Worm (Caenorhabditis elegans) whole organism, young adult: Measurements from ENCODE around the gene nac-2.
A peak's percentile ranks its signal among the peaks of the same experiment; 100 is the strongest.

Source experiments
- B0019.2 ChIP-seq: fragments of 200-800 bp; sonication (Bioruptor generic); conservative IDR thresholded peaks from 2 replicates; pipeline ENCODE4 v1.3.6; 2022; ENCODE audit warnings: missing genetic modification reagents, missing genetic modification characterization, missing compliant biosample characterization
- C17E4.6 ChIP-seq: fragments of 200-800 bp; sonication (Bioruptor generic); IDR thresholded peaks from 2 replicates; pipeline ENCODE4 v1.3.6; 2022; ENCODE audit warnings: missing genetic modification reagents, missing genetic modification characterization, missing compliant biosample characterization
- D2030.7 ChIP-seq: fragments of 200-800 bp; sonication (Bioruptor generic); IDR thresholded peaks from 2 replicates; pipeline ENCODE4 v1.3.6; 2022; ENCODE audit warnings: missing genetic modification reagents, missing genetic modification characterization, missing compliant biosample characterization
- F22D6.2 ChIP-seq: sonication (generic microtip); optimal IDR thresholded peaks from 2 replicates; lab custom pipeline; 2016; ENCODE audit warnings: mild to moderate bottlenecking, missing genetic modification characterization, missing compliant biosample characterization
- F39B2.1 ChIP-seq: fragments of 200-800 bp; sonication (Bioruptor generic); IDR thresholded peaks from 2 replicates; pipeline ENCODE4 v1.3.6; 2022; ENCODE audit warnings: missing genetic modification reagents, missing genetic modification characterization, missing compliant biosample characterization
- F49E8.2 ChIP-seq: sonication (generic microtip); optimal IDR thresholded peaks from 3 replicates; lab custom pipeline; 2017; ENCODE audit warnings: missing genetic modification characterization, mild to moderate bottlenecking, missing compliant biosample characterization, antibody characterized with exemption, moderate library complexity; ENCODE audit not compliant: insufficient read depth
- F52B5.7 ChIP-seq: sonication (generic microtip); optimal IDR thresholded peaks from 2 replicates; lab custom pipeline; 2016; ENCODE audit warnings: mild to moderate bottlenecking, missing genetic modification characterization, missing compliant biosample characterization
- F57A8.1 ChIP-seq: fragments of 200-800 bp; sonication (Bioruptor generic); optimal IDR thresholded peaks from 2 replicates; lab custom pipeline; 2018; ENCODE audit warnings: mild to moderate bottlenecking, missing genetic modification characterization, moderate library complexity, missing compliant biosample characterization
- K12H6.12 ChIP-seq: fragments of 200-800 bp; sonication (Bioruptor generic); optimal IDR thresholded peaks from 2 replicates; lab custom pipeline; 2018; ENCODE audit warnings: mild to moderate bottlenecking, missing genetic modification characterization, missing compliant biosample characterization
- T07F8.4 ChIP-seq: sonication (generic microtip); optimal IDR thresholded peaks from 2 replicates; lab custom pipeline; 2016; ENCODE audit warnings: mild to moderate bottlenecking, missing genetic modification characterization, moderate library complexity, missing compliant biosample characterization
- Y53G8AR.9 ChIP-seq: fragments of 200-800 bp; sonication (Bioruptor generic); conservative IDR thresholded peaks from 2 replicates; pipeline ENCODE4 v1.3.6; 2022; ENCODE audit warnings: missing genetic modification reagents, missing genetic modification characterization, missing compliant biosample characterization
- Y67H2A.10 ChIP-seq: fragments of 200-800 bp; sonication (Bioruptor generic); conservative IDR thresholded peaks from 2 replicates; pipeline ENCODE4 v1.3.6; 2022; ENCODE audit warnings: missing genetic modification reagents, missing genetic modification characterization, missing compliant biosample characterization
- Y79H2A.3 ChIP-seq: fragments of 200-800 bp; sonication (Bioruptor generic); conservative IDR thresholded peaks from 2 replicates; pipeline ENCODE4 v1.3.6; 2022; ENCODE audit warnings: missing genetic modification reagents, missing genetic modification characterization, missing compliant biosample characterization
- Y95B8A.8 ChIP-seq: fragments of 200-800 bp; sonication (Bioruptor generic); IDR thresholded peaks from 2 replicates; pipeline ENCODE4 v1.3.6; 2022; ENCODE audit warnings: missing genetic modification reagents, missing genetic modification characterization, missing compliant biosample characterization
- attf-6 ChIP-seq: fragments of 200-800 bp; sonication (Bioruptor generic); IDR thresholded peaks from 2 replicates; pipeline ENCODE4 v1.3.6; 2022; ENCODE audit warnings: missing genetic modification reagents, missing genetic modification characterization, missing compliant biosample characterization
- bed-2 ChIP-seq: fragments of 200-800 bp; sonication (Bioruptor generic); IDR thresholded peaks from 2 replicates; pipeline ENCODE4 v1.3.6; 2022; ENCODE audit warnings: missing genetic modification reagents, missing genetic modification characterization, missing compliant biosample characterization
- ccch-3 ChIP-seq: fragments of 200-800 bp; sonication (Bioruptor generic); optimal IDR thresholded peaks from 2 replicates; lab custom pipeline; 2018; ENCODE audit warnings: mild to moderate bottlenecking, missing genetic modification characterization, missing compliant biosample characterization
- ceh-79 ChIP-seq: sonication (generic microtip); optimal IDR thresholded peaks from 2 replicates; lab custom pipeline; 2017; ENCODE audit warnings: mild to moderate bottlenecking, missing genetic modification characterization, missing compliant biosample characterization
- ceh-91 ChIP-seq: fragments of 200-800 bp; sonication (Bioruptor generic); IDR thresholded peaks from 2 replicates; pipeline ENCODE4 v1.3.6; 2022; ENCODE audit warnings: missing genetic modification reagents, missing genetic modification characterization, missing compliant biosample characterization
- chd-7 ChIP-seq: sonication (generic microtip); optimal IDR thresholded peaks from 2 replicates; lab custom pipeline; 2016; ENCODE audit warnings: mild to moderate bottlenecking, missing genetic modification characterization, moderate library complexity, missing compliant biosample characterization
- die-1 ChIP-seq: sonication (generic microtip); optimal IDR thresholded peaks from 2 replicates; lab custom pipeline; 2016; ENCODE audit warnings: missing genotype, mild to moderate bottlenecking, missing genetic modification characterization, missing compliant biosample characterization
- dpl-1 ChIP-seq: fragments of 150-350 bp; optimal IDR thresholded peaks from 2 replicates; lab custom pipeline; 2014; ENCODE audit warnings: missing biosample characterization, missing genetic modification reagents, missing genetic modification characterization
- efl-1 ChIP-seq: fragments of 150-350 bp; optimal IDR thresholded peaks from 2 replicates; lab custom pipeline; 2014; ENCODE audit warnings: missing biosample characterization, missing genetic modification reagents, missing genetic modification characterization
- egrh-3 ChIP-seq: fragments of 200-800 bp; sonication (Bioruptor generic); IDR thresholded peaks from 2 replicates; pipeline ENCODE4 v1.3.6; 2022; ENCODE audit warnings: missing genetic modification reagents, missing genetic modification characterization, missing compliant biosample characterization
- fkh-3 ChIP-seq: sonication (generic microtip); optimal IDR thresholded peaks from 2 replicates; lab custom pipeline; 2016; ENCODE audit warnings: mild to moderate bottlenecking, missing genetic modification characterization, missing compliant biosample characterization
- gei-17 ChIP-seq: fragments of 200-800 bp; sonication (Bioruptor generic); optimal IDR thresholded peaks from 2 replicates; lab custom pipeline; 2018; ENCODE audit warnings: mild to moderate bottlenecking, missing genetic modification characterization, missing compliant biosample characterization
- hlh-12 ChIP-seq: sonication (generic microtip); optimal IDR thresholded peaks from 2 replicates; lab custom pipeline; 2016; ENCODE audit warnings: missing genetic modification characterization, missing compliant biosample characterization
- hsf-1 ChIP-seq: fragments of 200-800 bp; sonication (Bioruptor generic); IDR thresholded peaks from 2 replicates; pipeline ENCODE4 v1.3.6; 2022; ENCODE audit warnings: missing genetic modification reagents, missing genetic modification characterization, missing compliant biosample characterization
- lin-54 ChIP-seq: fragments of 200-800 bp; sonication (Bioruptor generic); optimal IDR thresholded peaks from 2 replicates; lab custom pipeline; 2018; ENCODE audit warnings: mild to moderate bottlenecking, missing genetic modification characterization, missing compliant biosample characterization
- lir-1 ChIP-seq: fragments of 200-800 bp; sonication (Bioruptor generic); conservative IDR thresholded peaks from 2 replicates; pipeline ENCODE4 v1.3.6; 2022; ENCODE audit warnings: missing genetic modification reagents, missing genetic modification characterization, missing compliant biosample characterization
- madf-3 ChIP-seq: fragments of 200-800 bp; sonication (Bioruptor generic); IDR thresholded peaks from 2 replicates; pipeline ENCODE4 v1.3.6; 2022; ENCODE audit warnings: missing genetic modification reagents, missing genetic modification characterization, missing compliant biosample characterization
- madf-8 ChIP-seq: fragments of 200-800 bp; sonication (Bioruptor generic); conservative IDR thresholded peaks from 2 replicates; pipeline ENCODE4 v1.3.6; 2022; ENCODE audit warnings: missing genetic modification reagents, missing genetic modification characterization, missing compliant biosample characterization
- mcd-1 ChIP-seq: fragments of 200-800 bp; sonication (Bioruptor generic); IDR thresholded peaks from 2 replicates; pipeline ENCODE4 v1.3.6; 2022; ENCODE audit warnings: missing genetic modification reagents, missing genetic modification characterization, missing compliant biosample characterization
- mel-28 ChIP-seq: sonication (generic microtip); optimal IDR thresholded peaks from 2 replicates; lab custom pipeline; 2016; ENCODE audit warnings: borderline replicate concordance, mild to moderate bottlenecking, missing genetic modification characterization, missing compliant biosample characterization
- mxl-1 ChIP-seq: sonication (generic microtip); optimal IDR thresholded peaks from 2 replicates; lab custom pipeline; 2016; ENCODE audit warnings: missing genetic modification characterization, missing compliant biosample characterization
- nfyb-1 ChIP-seq: fragments of 200-800 bp; sonication (Bioruptor generic); IDR thresholded peaks from 2 replicates; pipeline ENCODE4 v1.3.6; 2022; ENCODE audit warnings: missing genetic modification reagents, missing genetic modification characterization, missing compliant biosample characterization
- rcor-1 ChIP-seq: fragments of 200-800 bp; sonication (Bioruptor generic); IDR thresholded peaks from 2 replicates; pipeline ENCODE4 v1.3.6; 2022; ENCODE audit warnings: missing genetic modification reagents, missing genetic modification characterization, missing compliant biosample characterization
- rec-8 ChIP-seq, 2 experiments: sonication (generic microtip); optimal IDR thresholded peaks; 2 replicates each; lab custom pipeline; 2016; ENCODE audit warnings: mild to moderate bottlenecking in 2 of 2, missing genetic modification characterization in 2 of 2, missing genetic modification reagents in 2 of 2, missing genotype in 2 of 2, missing biosample characterization in 1 of 2, missing compliant biosample characterization in 1 of 2, moderate library complexity in 1 of 2
- sdz-38 ChIP-seq: sonication (generic microtip); optimal IDR thresholded peaks from 2 replicates; lab custom pipeline; 2016; ENCODE audit warnings: missing genotype, missing genetic modification characterization, missing compliant biosample characterization
- snpc-4 ChIP-seq, 5 experiments: fragments of 150-350 bp in 1 of 5; sonication (generic microtip) in 4 of 5; optimal IDR thresholded peaks; 2 replicates each; lab custom pipeline; 2014 to 2018; ENCODE audit warnings: missing genetic modification characterization in 5 of 5, missing biosample characterization in 3 of 5, antibody characterized with exemption in 2 of 5, mild to moderate bottlenecking in 2 of 5, missing compliant biosample characterization in 2 of 5, missing genotype in 2 of 5, moderate library complexity in 2 of 5, missing genetic modification reagents in 1 of 5
- tbx-9 ChIP-seq: sonication (generic microtip); optimal IDR thresholded peaks from 2 replicates; lab custom pipeline; 2016; ENCODE audit warnings: borderline replicate concordance, missing genetic modification characterization, inconsistent platforms, missing compliant biosample characterization
- unc-130 ChIP-seq: sonication (generic microtip); optimal IDR thresholded peaks from 2 replicates; lab custom pipeline; 2016; ENCODE audit warnings: missing genetic modification reagents, missing genetic modification characterization, missing compliant biosample characterization
- xnd-1 ChIP-seq: sonication (generic microtip); optimal IDR thresholded peaks from 2 replicates; lab custom pipeline; 2016; ENCODE audit warnings: missing genotype, missing genetic modification reagents, missing genetic modification characterization, missing compliant biosample characterization
- zim-3 ChIP-seq: sonication (generic microtip); optimal IDR thresholded peaks from 2 replicates; lab custom pipeline; 2017; ENCODE audit warnings: mild to moderate bottlenecking, missing genetic modification characterization, moderate library complexity, missing compliant biosample characterization
- ztf-25 ChIP-seq: fragments of 200-800 bp; sonication (Bioruptor generic); IDR thresholded peaks from 2 replicates; pipeline ENCODE4 v1.3.6; 2022; ENCODE audit warnings: missing genetic modification reagents, missing genetic modification characterization, missing compliant biosample characterization
- ztf-28 ChIP-seq: fragments of 200-800 bp; sonication (Bioruptor generic); IDR thresholded peaks from 2 replicates; pipeline ENCODE4 v1.3.6; 2022; ENCODE audit warnings: missing genetic modification reagents, missing genetic modification characterization, missing compliant biosample characterization
- ztf-3 ChIP-seq: fragments of 200-800 bp; sonication (Bioruptor generic); optimal IDR thresholded peaks from 2 replicates; lab custom pipeline; 2018; ENCODE audit warnings: mild to moderate bottlenecking, missing genetic modification characterization, missing compliant biosample characterization

nac-2 gene

DNA sequence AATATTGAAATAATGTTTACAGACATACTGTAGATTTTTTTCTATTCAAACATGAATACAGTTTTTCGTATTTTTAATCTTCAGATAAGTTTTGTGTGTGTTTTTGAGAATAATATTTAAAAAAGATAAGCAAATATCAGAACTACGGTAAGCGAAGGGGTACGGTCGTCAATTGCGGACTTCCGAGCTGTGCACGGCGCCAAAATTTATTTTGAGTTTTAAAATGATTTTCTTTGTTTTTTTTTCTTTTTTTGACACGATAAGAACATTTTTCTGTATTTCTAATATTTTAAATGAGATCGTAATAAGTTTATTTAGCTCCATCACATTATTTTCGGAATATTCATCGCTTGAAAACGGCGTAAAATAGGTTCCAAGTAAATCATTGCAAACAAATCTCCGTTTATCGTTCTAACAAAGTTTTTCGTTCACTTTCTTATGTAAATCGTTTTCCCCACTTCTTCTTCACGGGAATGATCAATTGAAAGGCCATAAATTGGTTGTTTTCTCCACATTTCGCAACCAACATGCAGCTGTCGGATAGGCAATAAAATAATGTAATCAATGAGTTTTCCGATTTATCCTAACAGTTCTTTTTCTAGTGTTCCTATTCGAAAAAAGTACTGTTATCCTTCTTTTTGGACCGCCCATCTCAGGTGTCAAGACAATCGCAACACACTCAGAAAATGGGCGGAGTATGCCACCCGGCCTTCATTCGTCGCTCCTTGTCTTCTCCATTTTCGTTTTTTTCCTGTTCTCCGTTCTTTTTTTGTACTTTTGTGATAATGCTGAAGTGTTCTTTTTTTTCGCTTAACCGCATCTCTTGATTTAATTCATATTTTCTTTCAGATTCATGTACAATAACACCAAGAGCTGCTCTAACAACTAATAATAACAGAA is 48.5 kb upstream of the nac-2 start, which contains the start of gene glp-1 (continued):
- TF ChIP-seq egrh-3 (GFP tag; lab: Robert Waterston, UW) = no peak
- TF ChIP-seq nfyb-1 (GFP tag; lab: Robert Waterston, UW) = no peak
- peak; percentile 30 for TF ChIP-seq xnd-1 (tag; lab: Kevin White, UChicago)
- no peak for TF ChIP-seq K12H6.12 (tag; lab: Kevin White, UChicago)
- TF ChIP-seq Y95B8A.8 (GFP tag; lab: Robert Waterston, UW) = no peak
- TF ChIP-seq madf-8 (GFP tag; lab: Robert Waterston, UW) = peak; percentile 66
- no peak for TF ChIP-seq ztf-25 (GFP tag; lab: Robert Waterston, UW)
- no peak for TF ChIP-seq hsf-1 (GFP tag; lab: Robert Waterston, UW)
- TF ChIP-seq Y67H2A.10 (GFP tag; lab: Robert Waterston, UW) = no peak
- peak; percentile 60; the same call in 1 of the 2 replicates for TF ChIP-seq D2030.7
- TF ChIP-seq Y79H2A.3 (GFP tag; lab: Robert Waterston, UW) = no peak
- no peak for TF ChIP-seq ztf-28 (GFP tag; lab: Robert Waterston, UW)
- no peak for TF ChIP-seq zim-3 (tag; lab: Kevin White, UChicago)
- no peak for TF ChIP-seq F22D6.2 (tag; lab: Kevin White, UChicago)
- no peak for TF ChIP-seq bed-2
- TF ChIP-seq rec-8 (tag; optimal IDR thresholded peaks at IDR 0.05; lab: Kevin White, UChicago) = no peak
- no peak for TF ChIP-seq mel-28 (tag; lab: Kevin White, UChicago)
- TF ChIP-seq ztf-3 (GFP tag; lab: Kevin White, UChicago) = no peak
- no peak for TF ChIP-seq attf-6 (GFP tag; lab: Robert Waterston, UW)
- no peak for TF ChIP-seq lir-1 (GFP tag; lab: Robert Waterston, UW)
- no peak for TF ChIP-seq mcd-1 (GFP tag; lab: Robert Waterston, UW)
- peak; percentile 31 for TF ChIP-seq lin-54 (GFP tag; lab: Kevin White, UChicago)
- no peak for TF ChIP-seq sdz-38 (tag; lab: Kevin White, UChicago)
- TF ChIP-seq efl-1 (GFP tag; lab: Kevin White, UChicago) = peak; percentile 91
- TF ChIP-seq unc-130 (GFP tag; lab: Kevin White, UChicago) = no peak
- TF ChIP-seq die-1 = no peak
- no peak for TF ChIP-seq snpc-4 (GFP tag; optimal IDR thresholded peaks at IDR 0.05; lab: Kevin White, UChicago)
- no peak for TF ChIP-seq snpc-4 (tag; optimal IDR thresholded peaks at IDR 0.05; lab: Kevin White, UChicago)
- no peak for TF ChIP-seq F57A8.1 (GFP tag; lab: Kevin White, UChicago)
- peak; percentile 65 for TF ChIP-seq dpl-1
- no peak for TF ChIP-seq chd-7 (tag; lab: Kevin White, UChicago)
- TF ChIP-seq T07F8.4 = no peak
- TF ChIP-seq F52B5.7 = no peak
- no peak for TF ChIP-seq Y53G8AR.9 (GFP tag; lab: Robert Waterston, UW)
- no peak for TF ChIP-seq rcor-1
- TF ChIP-seq C17E4.6 (GFP tag; lab: Robert Waterston, UW) = no peak
- no peak for TF ChIP-seq madf-3 (GFP tag; lab: Robert Waterston, UW)
- no peak for TF ChIP-seq hlh-12 (tag; lab: Kevin White, UChicago)
- TF ChIP-seq ceh-79 = no peak
- TF ChIP-seq tbx-9 (tag; lab: Kevin White, UChicago) = no peak
- TF ChIP-seq gei-17 = no peak
- TF ChIP-seq fkh-3 = no peak
- no peak for TF ChIP-seq B0019.2 (GFP tag; lab: Robert Waterston, UW)
- TF ChIP-seq ceh-91 (GFP tag; lab: Robert Waterston, UW) = peak; percentile 46; the same call in 1 of the 2 replicates
- no peak for TF ChIP-seq ccch-3 (GFP tag; lab: Kevin White, UChicago)
- no peak for TF ChIP-seq F39B2.1 (GFP tag; lab: Robert Waterston, UW)
- no peak for TF ChIP-seq mxl-1 (tag; lab: Kevin White, UChicago)
- TF ChIP-seq F49E8.2 (tag; lab: Kevin White, UChicago) = no peak
